Fruit fly (Drosophila melanogaster): ENCODE data around the gene CG31220.

CG31220 gene

DNA sequence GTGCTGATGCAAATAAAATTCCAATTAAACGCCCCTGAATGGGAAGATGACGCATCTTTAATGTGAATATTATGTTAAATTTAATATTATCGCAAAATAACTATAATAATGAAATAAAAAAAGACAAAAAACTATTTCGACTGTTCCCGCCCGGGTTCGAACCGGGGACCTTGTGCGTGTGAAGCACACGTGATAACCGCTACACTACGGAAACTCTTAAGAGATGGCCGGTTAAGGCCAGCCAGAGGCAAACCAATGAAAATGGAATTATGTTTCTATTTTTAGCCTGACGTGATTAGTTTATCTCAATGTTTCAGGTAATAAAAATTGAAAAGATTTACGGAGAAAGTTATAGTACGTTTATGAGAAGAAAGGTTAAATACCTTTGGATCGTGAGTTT is 23.8 kb downstream of the CG31220 start (continued):
- TF ChIP-seq CG9609 (GFP tag; optimal IDR thresholded peaks at IDR 0.05) (no peak), CG17328 (GFP tag; IDR thresholded peaks at IDR 0.05) (no peak), Hr39 (optimal IDR thresholded peaks at IDR 0.05) (no peak), CG10654 (GFP tag; optimal IDR thresholded peaks at IDR 0.05) (no peak), CG12236 (GFP tag; optimal IDR thresholded peaks at IDR 0.05) (no peak), ATbp (GFP tag; optimal IDR thresholded peaks at IDR 0.05) (no peak), CG30020 (tag; optimal IDR thresholded peaks at IDR 0.05) (no peak), CG12104 (GFP tag; optimal IDR thresholded peaks at IDR 0.05) (peak; percentile 16), Opbp (GFP tag; IDR thresholded peaks at IDR 0.05; ENCODE audit: partially characterized antibody) (peak; percentile 76; the same call in 2 of the 3 replicates), hb (GFP tag; IDR thresholded peaks at IDR 0.05; ENCODE audit: partially characterized antibody) (0 out of 3 replicates have a peak, but pooled peaks have one; percentile 55), lola (GFP tag; optimal IDR thresholded peaks at IDR 0.05) (no peak), mld (GFP tag; IDR thresholded peaks at IDR 0.05; ENCODE audit: partially characterized antibody) (peak; percentile 75; the same call in 2 of the 3 replicates), GATAe (GFP tag; conservative IDR thresholded peaks at IDR 0.05) (no peak), sisA (GFP tag; IDR thresholded peaks at IDR 0.05) (no peak), dan (GFP tag; IDR thresholded peaks at IDR 0.05) (no peak), cwo (GFP tag; optimal IDR thresholded peaks at IDR 0.05) (no peak), Stat92E (GFP tag; optimal IDR thresholded peaks at IDR 0.05) (no peak), Dll (GFP tag; IDR thresholded peaks at IDR 0.05; ENCODE audit: partially characterized antibody) (no peak), repo (GFP tag; optimal IDR thresholded peaks at IDR 0.05) (no peak), zf30C (GFP tag; optimal IDR thresholded peaks at IDR 0.05) (no peak), otp (GFP tag; IDR thresholded peaks at IDR 0.05) (no peak), YL-1 (GFP tag; optimal IDR thresholded peaks at IDR 0.05) (no peak), twi (tag; optimal IDR thresholded peaks at IDR 0.05) (no peak), CG13287 (GFP tag; IDR thresholded peaks at IDR 0.05; ENCODE audit: partially characterized antibody) (0 out of 2 replicates have a peak, but pooled peaks have one; percentile 3), CG15011 (GFP tag; optimal IDR thresholded peaks at IDR 0.05) (no peak), kah (GFP tag; optimal IDR thresholded peaks at IDR 0.05) (no peak), danr (GFP tag; IDR thresholded peaks at IDR 0.05) (no peak), amos (GFP tag; IDR thresholded peaks at IDR 0.05; ENCODE audit: partially characterized antibody) (peak; percentile 71; the same call in 1 of the 2 replicates), CG6791 (GFP tag; IDR thresholded peaks at IDR 0.05; ENCODE audit: partially characterized antibody) (peak; percentile 37; the same call in 1 of the 3 replicates), PHDP (tag; optimal IDR thresholded peaks at IDR 0.05) (no peak), Taf1 (GFP tag; IDR thresholded peaks at IDR 0.05) (no peak), sna (GFP tag; IDR thresholded peaks at IDR 0.05; ENCODE audit: partially characterized antibody) (peak; percentile 32; the same call in 1 of the 2 replicates), ham (GFP tag; IDR thresholded peaks at IDR 0.05) (no peak), psq (GFP tag; optimal IDR thresholded peaks at IDR 0.05) (no peak), CG14860 (GFP tag; IDR thresholded peaks at IDR 0.05; ENCODE audit: partially characterized antibody) (0 out of 3 replicates have a peak, but pooled peaks have one; percentile 32), CG15479 (GFP tag; optimal IDR thresholded peaks at IDR 0.05) (no peak), vnd (GFP tag; IDR thresholded peaks at IDR 0.05; ENCODE audit: partially characterized antibody) (0 out of 3 replicates have a peak, but pooled peaks have one; percentile 30), CG7372 (GFP tag; IDR thresholded peaks at IDR 0.05) (no peak), lilli (GFP tag; optimal IDR thresholded peaks at IDR 0.05) (no peak), CG2120 (GFP tag; optimal IDR thresholded peaks at IDR 0.05) (no peak), Nf-YB (GFP tag; optimal IDR thresholded peaks at IDR 0.05) (no peak), CG2678 (tag; optimal IDR thresholded peaks at IDR 0.05) (no peak), lbe (GFP tag; optimal IDR thresholded peaks at IDR 0.05) (no peak), CoRest (tag; optimal IDR thresholded peaks at IDR 0.05) (no peak), CG12744 (GFP tag; optimal IDR thresholded peaks at IDR 0.05) (no peak), Scr (GFP tag; IDR thresholded peaks at IDR 0.05; ENCODE audit: partially characterized antibody) (peak; percentile 59), CG4282 (GFP tag; optimal IDR thresholded peaks at IDR 0.05) (no peak), CG6654 (GFP tag; optimal IDR thresholded peaks at IDR 0.05) (no peak), pfk (GFP tag; optimal IDR thresholded peaks at IDR 0.05) (no peak)
